Worm (Caenorhabditis elegans) whole organism, early embryonic: ENCODE results near the gene C17C3.5.
A peak's percentile ranks its signal among the peaks of the same experiment; 100 is the strongest.

ENCODE experiments used
- B0310.2 ChIP-seq: sonication (generic microtip); optimal IDR thresholded peaks from 2 replicates; lab custom pipeline; 2016; ENCODE audit warnings: mild to moderate bottlenecking, missing genetic modification characterization, missing compliant biosample characterization
- F13C5.2 ChIP-seq: sonication (generic microtip); optimal IDR thresholded peaks from 2 replicates; lab custom pipeline; 2017; ENCODE audit warnings: mild to moderate bottlenecking, missing genetic modification characterization, inconsistent platforms, missing compliant biosample characterization
- aly-1 ChIP-seq: sonication (generic microtip); optimal IDR thresholded peaks from 2 replicates; lab custom pipeline; 2016; ENCODE audit warnings: missing genetic modification characterization, missing compliant biosample characterization
- ama-1 ChIP-seq: fragments of 150-350 bp; optimal IDR thresholded peaks from 2 replicates; lab custom pipeline; 2014
- ceh-13 ChIP-seq: fragments of 200-800 bp; sonication (Bioruptor generic); optimal IDR thresholded peaks from 2 replicates; lab custom pipeline; 2018; ENCODE audit warnings: mild to moderate bottlenecking, missing genetic modification characterization, missing compliant biosample characterization
- ceh-36 ChIP-seq: sonication (generic microtip); optimal IDR thresholded peaks from 2 replicates; lab custom pipeline; 2016; ENCODE audit warnings: missing genetic modification characterization, inconsistent platforms, missing compliant biosample characterization
- ets-7 ChIP-seq: sonication (generic microtip); optimal IDR thresholded peaks from 2 replicates; lab custom pipeline; 2016; ENCODE audit warnings: missing genotype, missing genetic modification characterization, missing compliant biosample characterization
- flt-1 ChIP-seq: fragments of 200-800 bp; sonication (Bioruptor generic); IDR thresholded peaks from 2 replicates; pipeline ENCODE4 v1.3.6; 2022; ENCODE audit warnings: missing genetic modification characterization, missing compliant biosample characterization
- hmbx-1 ChIP-seq: sonication (generic microtip); optimal IDR thresholded peaks from 2 replicates; lab custom pipeline; 2016; ENCODE audit warnings: mild to moderate bottlenecking, missing genetic modification characterization, missing compliant biosample characterization
- hmg-4 ChIP-seq: fragments of 200-800 bp; sonication (Bioruptor generic); optimal IDR thresholded peaks from 2 replicates; lab custom pipeline; 2018; ENCODE audit warnings: mild to moderate bottlenecking, missing genetic modification characterization, missing compliant biosample characterization
- hnd-1 ChIP-seq: sonication (generic microtip); optimal IDR thresholded peaks from 2 replicates; lab custom pipeline; 2016; ENCODE audit warnings: missing genetic modification characterization, missing compliant biosample characterization
- pes-1 ChIP-seq: fragments of 200-800 bp; sonication (Bioruptor generic); IDR thresholded peaks from 2 replicates; pipeline ENCODE4 v1.3.6; 2022; ENCODE audit warnings: missing genetic modification reagents, missing genetic modification characterization, missing compliant biosample characterization
- scrt-1 ChIP-seq: fragments of 200-800 bp; sonication (Bioruptor generic); IDR thresholded peaks from 2 replicates; pipeline ENCODE4 v1.3.6; 2022; ENCODE audit warnings: missing genetic modification characterization, missing compliant biosample characterization
- sea-1 ChIP-seq: fragments of 200-800 bp; sonication (Bioruptor generic); conservative IDR thresholded peaks from 2 replicates; pipeline ENCODE4 v1.3.6; 2022; ENCODE audit warnings: missing genetic modification characterization, missing compliant biosample characterization
- tbx-11 ChIP-seq: fragments of 200-800 bp; sonication (Bioruptor generic); IDR thresholded peaks from 2 replicates; pipeline ENCODE4 v1.3.6; 2022; ENCODE audit warnings: missing genetic modification characterization, missing compliant biosample characterization
- tbx-37 ChIP-seq: fragments of 200-800 bp; sonication (Bioruptor generic); conservative IDR thresholded peaks from 2 replicates; pipeline ENCODE4 v1.3.6; 2022; ENCODE audit warnings: missing genetic modification reagents, missing genetic modification characterization, missing compliant biosample characterization
- tra-4 ChIP-seq: sonication (generic microtip); optimal IDR thresholded peaks from 2 replicates; lab custom pipeline; 2017; ENCODE audit warnings: missing genetic modification characterization, missing compliant biosample characterization

C17C3.5 gene

DNA sequence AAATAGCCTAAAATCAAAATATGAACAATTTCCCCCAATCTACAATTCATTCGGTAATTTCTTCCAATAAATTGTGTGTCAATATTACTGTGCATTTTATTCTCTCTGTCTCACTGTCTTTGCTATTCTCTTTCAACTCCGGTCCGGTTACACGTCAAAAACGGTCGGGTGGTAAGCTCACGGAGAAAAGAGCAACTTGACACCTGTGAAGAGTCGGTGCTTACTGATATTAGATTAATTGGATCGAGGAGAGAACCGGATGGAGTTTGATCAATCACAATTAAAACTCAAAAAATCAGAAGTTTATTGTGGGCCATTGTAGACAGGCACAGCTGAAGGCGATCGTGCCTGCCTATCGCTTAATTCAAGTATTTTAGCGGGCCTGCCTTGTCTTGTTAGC is 23.3 kb downstream of the C17C3.5 start:
- TF ChIP-seq hnd-1 (tag; lab: Kevin White, UChicago) (no peak), flt-1 (GFP tag; lab: Robert Waterston, UW) (no peak), aly-1 (tag; lab: Kevin White, UChicago) (no peak), ama-1 (lab: Kevin White, UChicago) (no peak), F13C5.2 (no peak), tra-4 (tag; lab: Kevin White, UChicago) (no peak), sea-1 (GFP tag; lab: Robert Waterston, UW) (no peak), tbx-37 (GFP tag; lab: Robert Waterston, UW) (no peak), scrt-1 (GFP tag; lab: Robert Waterston, UW) (no peak), B0310.2 (no peak), ceh-13 (GFP tag; lab: Kevin White, UChicago) (no peak), tbx-11 (GFP tag; lab: Robert Waterston, UW) (no peak), ets-7 (tag; lab: Kevin White, UChicago) (no peak), hmbx-1 (tag; lab: Kevin White, UChicago) (no peak)

DNA sequence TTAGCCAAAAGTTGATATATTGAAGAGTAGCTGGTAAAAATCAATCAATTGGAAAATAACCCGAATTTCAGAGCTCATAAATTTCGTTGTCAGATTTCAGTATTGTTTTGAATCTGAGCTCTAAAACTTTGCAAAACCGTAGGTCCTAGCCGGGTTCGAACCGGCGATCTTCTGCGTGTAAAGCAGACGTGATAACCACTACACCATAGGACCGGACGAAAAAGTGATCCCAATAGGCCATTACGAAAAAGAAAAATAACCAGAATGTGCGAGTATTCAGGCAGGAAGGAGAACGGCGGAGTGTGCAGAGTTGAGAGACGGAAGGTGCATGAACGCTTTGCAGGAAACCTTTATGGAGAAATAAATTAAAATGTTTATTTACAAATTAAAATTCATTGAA is 25.4 kb downstream of the C17C3.5 start:
- TF ChIP-seq ceh-36: peak; percentile 33
- TF ChIP-seq flt-1 (GFP tag; lab: Robert Waterston, UW): peak; percentile 73
- peak; percentile 66 for TF ChIP-seq scrt-1 (GFP tag; lab: Robert Waterston, UW)
- TF ChIP-seq ceh-13 (GFP tag; lab: Kevin White, UChicago): peak; percentile 36
- TF ChIP-seq hmg-4 (GFP tag; lab: Kevin White, UChicago): peak; percentile 76
- TF ChIP-seq tbx-11 (GFP tag; lab: Robert Waterston, UW): peak; percentile 59; the same call in 1 of the 2 replicates
- peak; percentile 22 for TF ChIP-seq hmbx-1 (tag; lab: Kevin White, UChicago)
- TF ChIP-seq B0310.2: peak; percentile 27
- TF ChIP-seq ets-7 (tag; lab: Kevin White, UChicago): no peak
- 0 out of 2 replicates have a peak, but pooled peaks have one; percentile 64 for TF ChIP-seq sea-1 (GFP tag; lab: Robert Waterston, UW)
- no peak for TF ChIP-seq pes-1
- TF ChIP-seq ama-1 (lab: Kevin White, UChicago): no peak
- no peak for TF ChIP-seq aly-1 (tag; lab: Kevin White, UChicago)
- peak; percentile 20 for TF ChIP-seq hnd-1 (tag; lab: Kevin White, UChicago)
- TF ChIP-seq tra-4 (tag; lab: Kevin White, UChicago): no peak
- TF ChIP-seq F13C5.2: peak; percentile 33
- TF ChIP-seq tbx-37 (GFP tag; lab: Robert Waterston, UW): peak; percentile 37; the same call in 1 of the 2 replicates

DNA sequence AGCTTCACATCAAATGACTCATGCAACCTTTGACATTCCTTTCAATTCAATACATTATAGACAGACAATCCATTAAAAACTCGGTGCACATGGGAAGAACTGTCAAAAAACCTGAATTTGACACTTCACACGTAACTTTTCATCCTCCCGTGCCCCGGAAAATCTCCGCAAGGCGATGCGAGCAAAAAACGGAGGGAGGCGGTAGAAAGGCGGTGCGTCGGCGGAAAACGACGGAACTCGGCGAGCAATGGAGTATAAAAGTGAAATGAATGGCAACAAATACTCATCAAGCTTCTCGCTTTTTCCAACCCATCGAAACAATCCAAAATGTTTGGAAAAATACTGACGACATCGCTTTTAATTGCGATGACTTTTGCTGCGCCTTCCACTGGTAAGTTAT is 26.4 kb downstream of the C17C3.5 start, which contains the start of gene T25E4.1:
T25E4.1 (plus strand) TSS at position 301 of the 400 bp plus-strand sequence.
- TF ChIP-seq hnd-1 (tag; lab: Kevin White, UChicago): no peak
- TF ChIP-seq sea-1 (GFP tag; lab: Robert Waterston, UW): no peak
- TF ChIP-seq ceh-13 (GFP tag; lab: Kevin White, UChicago): no peak
- no peak for TF ChIP-seq flt-1 (GFP tag; lab: Robert Waterston, UW)
- TF ChIP-seq ets-7 (tag; lab: Kevin White, UChicago): no peak
- TF ChIP-seq hmbx-1 (tag; lab: Kevin White, UChicago): no peak
- no peak for TF ChIP-seq tbx-11 (GFP tag; lab: Robert Waterston, UW)
- no peak for TF ChIP-seq B0310.2
- no peak for TF ChIP-seq ama-1 (lab: Kevin White, UChicago)
- no peak for TF ChIP-seq F13C5.2
- no peak for TF ChIP-seq scrt-1 (GFP tag; lab: Robert Waterston, UW)
- no peak for TF ChIP-seq pes-1
- TF ChIP-seq tbx-37 (GFP tag; lab: Robert Waterston, UW): no peak
- TF ChIP-seq ceh-36: no peak
- no peak for TF ChIP-seq tra-4 (tag; lab: Kevin White, UChicago)
- no peak for TF ChIP-seq hmg-4 (GFP tag; lab: Kevin White, UChicago)
- TF ChIP-seq aly-1 (tag; lab: Kevin White, UChicago): no peak

DNA sequence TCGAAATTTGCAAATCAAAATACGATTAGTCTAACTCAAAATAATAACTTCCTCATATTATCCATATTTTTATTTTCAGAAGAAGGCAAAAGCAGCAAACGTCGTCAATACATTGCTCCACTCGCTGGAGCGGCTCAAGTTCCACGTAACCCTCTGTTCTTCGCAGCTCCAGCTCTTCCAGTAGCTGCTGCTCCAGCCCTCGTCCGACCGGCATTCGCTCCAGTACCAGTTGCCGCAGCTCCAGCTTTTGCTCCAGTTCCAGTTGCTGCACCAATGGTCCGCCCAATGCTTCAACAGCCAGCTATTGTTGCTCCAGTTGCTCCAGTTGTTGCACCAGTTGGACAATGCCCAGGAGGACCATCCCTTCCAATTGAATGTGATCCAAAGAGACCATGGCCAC is 27.1 kb downstream of the C17C3.5 start:
- TF ChIP-seq scrt-1 (GFP tag; lab: Robert Waterston, UW) (no peak), ets-7 (tag; lab: Kevin White, UChicago) (no peak), hmg-4 (GFP tag; lab: Kevin White, UChicago) (no peak), hmbx-1 (tag; lab: Kevin White, UChicago) (no peak), flt-1 (GFP tag; lab: Robert Waterston, UW) (no peak), aly-1 (tag; lab: Kevin White, UChicago) (no peak), sea-1 (GFP tag; lab: Robert Waterston, UW) (no peak), ceh-13 (GFP tag; lab: Kevin White, UChicago) (no peak), ama-1 (lab: Kevin White, UChicago) (no peak), pes-1 (no peak), tra-4 (tag; lab: Kevin White, UChicago) (no peak), tbx-11 (GFP tag; lab: Robert Waterston, UW) (no peak), ceh-36 (no peak), tbx-37 (GFP tag; lab: Robert Waterston, UW) (no peak), F13C5.2 (no peak)

DNA sequence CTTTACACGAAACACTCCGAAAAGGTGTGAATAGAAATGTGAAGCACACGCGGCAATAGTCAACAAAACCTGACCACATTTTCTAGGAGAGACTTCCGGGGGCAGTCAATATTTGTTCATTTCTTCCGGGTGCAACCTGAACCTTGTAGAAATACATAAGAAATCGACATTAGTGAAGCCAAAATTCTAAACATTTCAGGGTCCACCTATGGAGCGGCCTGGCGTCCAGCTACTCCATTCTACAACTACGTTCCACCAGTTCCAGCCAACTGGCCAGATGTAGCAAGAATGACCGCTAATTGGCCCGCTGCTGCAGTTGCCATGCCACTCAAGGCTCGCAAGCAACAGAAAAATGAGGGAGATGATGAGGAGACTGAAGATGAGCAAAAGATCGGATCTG is 27.6 kb downstream of the C17C3.5 start:
- TF ChIP-seq sea-1 (GFP tag; lab: Robert Waterston, UW) (no peak), tra-4 (tag; lab: Kevin White, UChicago) (no peak), pes-1 (no peak), F13C5.2 (no peak), hmbx-1 (tag; lab: Kevin White, UChicago) (no peak), hnd-1 (tag; lab: Kevin White, UChicago) (no peak), ceh-36 (no peak), tbx-37 (GFP tag; lab: Robert Waterston, UW) (no peak)

DNA sequence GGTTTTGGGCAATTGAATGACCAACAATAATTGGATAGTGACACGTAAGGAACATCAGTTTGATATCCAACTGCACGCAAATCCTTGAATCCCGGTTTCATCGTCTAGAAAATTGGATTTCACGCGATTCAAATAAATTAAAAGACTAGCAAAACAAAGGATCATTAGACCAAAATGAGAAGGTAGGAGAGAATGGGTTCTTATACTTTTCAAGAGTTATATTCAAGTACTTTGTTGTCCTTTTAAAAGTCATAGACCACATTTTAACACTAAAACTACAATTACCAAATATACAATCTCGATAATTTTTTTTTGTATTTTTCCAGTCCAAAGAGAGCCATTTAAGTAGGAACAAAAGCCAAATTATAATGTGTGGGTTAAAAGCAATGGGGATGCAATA is 30.7 kb downstream of the C17C3.5 start, which contains the start of gene T25E4.2:
T25E4.2 (minus strand) TSS at position 101 of the 400 bp plus-strand sequence.
- TF ChIP-seq ets-7 (tag; lab: Kevin White, UChicago): no peak
- TF ChIP-seq sea-1 (GFP tag; lab: Robert Waterston, UW): no peak
- TF ChIP-seq hnd-1 (tag; lab: Kevin White, UChicago): no peak
- no peak for TF ChIP-seq scrt-1 (GFP tag; lab: Robert Waterston, UW)
- no peak for TF ChIP-seq ceh-36
- no peak for TF ChIP-seq ceh-13 (GFP tag; lab: Kevin White, UChicago)
- TF ChIP-seq hmbx-1 (tag; lab: Kevin White, UChicago): no peak
- TF ChIP-seq B0310.2: no peak
- no peak for TF ChIP-seq aly-1 (tag; lab: Kevin White, UChicago)
- no peak for TF ChIP-seq flt-1 (GFP tag; lab: Robert Waterston, UW)
- no peak for TF ChIP-seq ama-1 (lab: Kevin White, UChicago)
- no peak for TF ChIP-seq pes-1
- no peak for TF ChIP-seq tra-4 (tag; lab: Kevin White, UChicago)
- TF ChIP-seq tbx-37 (GFP tag; lab: Robert Waterston, UW): no peak
- TF ChIP-seq tbx-11 (GFP tag; lab: Robert Waterston, UW): no peak
